Fruit fly (Drosophila melanogaster): ENCODE data around the gene CG42831.

DNA sequence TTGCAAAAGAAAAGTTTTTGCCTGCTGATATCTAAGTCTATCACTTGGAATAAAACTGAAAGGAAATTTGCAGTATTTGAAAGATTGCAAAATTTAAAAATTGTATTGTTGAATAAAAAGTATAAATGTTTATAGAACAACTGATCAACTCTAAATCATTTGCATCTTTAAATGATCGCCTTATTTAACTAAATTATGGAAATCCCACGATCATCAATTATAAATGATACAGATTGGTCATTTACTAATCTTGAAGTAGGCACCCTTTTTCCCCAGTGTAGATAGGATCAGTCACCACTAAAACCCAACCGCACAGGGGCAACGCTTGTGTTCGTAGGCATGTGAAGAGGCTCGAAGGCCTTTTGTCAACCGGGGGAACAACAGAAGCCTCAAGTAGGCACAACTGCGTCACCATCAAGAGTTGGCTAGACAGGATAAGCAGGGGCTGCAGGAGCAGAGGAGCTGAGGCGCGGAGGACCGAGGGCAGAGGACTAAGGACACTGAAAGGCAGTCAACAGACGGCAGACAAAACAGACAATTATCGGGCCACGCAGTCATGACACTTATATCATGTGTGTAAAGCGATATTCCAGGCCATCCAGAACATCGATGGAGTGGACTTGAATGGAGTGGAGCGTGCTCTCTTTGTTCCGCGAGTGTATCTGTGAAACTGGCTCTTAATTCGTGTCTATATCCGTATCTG, 33.3 kb downstream of the CG42831 start:
- TF ChIP-seq CG33017 (tag; optimal IDR thresholded peaks at IDR 0.05), result no peak
- no peak for TF ChIP-seq pad (GFP tag; optimal IDR thresholded peaks at IDR 0.05)
- TF ChIP-seq CG7101 (tag; optimal IDR thresholded peaks at IDR 0.05), result no peak
- no peak for TF ChIP-seq CG1620 (GFP tag; optimal IDR thresholded peaks at IDR 0.05)
- TF ChIP-seq bab1 (GFP tag; optimal IDR thresholded peaks at IDR 0.05), result no peak
- TF ChIP-seq CG14711 (tag; optimal IDR thresholded peaks at IDR 0.05), result no peak
- TF ChIP-seq CG5204 (GFP tag; optimal IDR thresholded peaks at IDR 0.05), result no peak
- TF ChIP-seq toe (GFP tag; optimal IDR thresholded peaks at IDR 0.05), result no peak
- TF ChIP-seq cnc (optimal IDR thresholded peaks at IDR 0.05), result no peak

Data from whole organism, adult.